Worm (Caenorhabditis elegans): ENCODE measurements around the gene dhs-17.

Gene dhs-17

ce11 chrV:6043275-6044271 lies 9.0 kb upstream of the dhs-17 start, which contains the start of gene cpi-2 (continued):
- TF ChIP-seq daf-16 (GFP tag; optimal IDR thresholded peaks at IDR 0.05) (peak in 1 of 2 experiments; percentile 76), daf-16 (tag; optimal IDR thresholded peaks at IDR 0.05) (peak; percentile 95), php-3 (GFP tag; IDR thresholded peaks at IDR 0.05) (peak; percentile 40; the same call in 1 of the 2 replicates), snpc-1.2 (GFP tag; IDR thresholded peaks at IDR 0.05) (no peak), nhr-102 (tag; optimal IDR thresholded peaks at IDR 0.05) (no peak), mxl-2 (GFP tag; conservative IDR thresholded peaks at IDR 0.05) (no peak), fos-1 (tag; optimal IDR thresholded peaks at IDR 0.05) (no peak), Y48G9A.11 (GFP tag; IDR thresholded peaks at IDR 0.05) (no peak), dpl-1 (GFP tag; optimal IDR thresholded peaks at IDR 0.05) (peak; percentile 80), hlh-11 (tag; optimal IDR thresholded peaks at IDR 0.05) (peak; percentile 72), nhr-76 (tag; optimal IDR thresholded peaks at IDR 0.05) (no peak), R02D3.7 (tag; optimal IDR thresholded peaks at IDR 0.05) (no peak), Y5F2A.4 (GFP tag; optimal IDR thresholded peaks at IDR 0.05) (no peak), lin-1 (GFP tag; IDR thresholded peaks at IDR 0.05) (no peak), F37D6.2 (tag; optimal IDR thresholded peaks at IDR 0.05) (no peak), rbr-2 (tag; optimal IDR thresholded peaks at IDR 0.05) (no peak), dve-1 (tag; optimal IDR thresholded peaks at IDR 0.05; ENCODE audit: insufficient read depth) (peak; percentile 77), lir-3 (tag; optimal IDR thresholded peaks at IDR 0.05) (no peak), ceh-62 (tag; optimal IDR thresholded peaks at IDR 0.05) (no peak), mxl-3 (GFP tag; optimal IDR thresholded peaks at IDR 0.05) (peak; percentile 23), nhr-28 (tag; optimal IDR thresholded peaks at IDR 0.05) (peak; percentile 39), ces-1 (GFP tag; optimal IDR thresholded peaks at IDR 0.05) (no peak), ZK337.2 (GFP tag; IDR thresholded peaks at IDR 0.05) (no peak), jun-1 (tag; optimal IDR thresholded peaks at IDR 0.05) (no peak)

- no peak for TF ChIP-seq ztf-7 (tag; optimal IDR thresholded peaks at IDR 0.05)
- TF ChIP-seq lin-15B (tag; optimal IDR thresholded peaks at IDR 0.05): no peak
- TF ChIP-seq mdt-29 (GFP tag; IDR thresholded peaks at IDR 0.05): no peak
- TF ChIP-seq daf-16 (GFP tag; optimal IDR thresholded peaks at IDR 0.05): no peak
- no peak for TF ChIP-seq daf-16 (tag; optimal IDR thresholded peaks at IDR 0.05)
- no peak for TF ChIP-seq egl-43 (GFP tag; IDR thresholded peaks at IDR 0.05)
- peak in 1 of 2 experiments; percentile 71 for TF ChIP-seq unc-62 (GFP tag; optimal IDR thresholded peaks at IDR 0.05 in 1 of 2)
- no peak for TF ChIP-seq unc-62 (tag; optimal IDR thresholded peaks at IDR 0.05)
Observed at ce11 chrV:6041375-6041774, 6.8 kb upstream of the dhs-17 start, which contains the start of gene R01B10.2. Gene R01B10.2, minus strand, starts transcription at chrV:6041475.

ce11 chrV:6038405-6039151 lies 4.0 kb upstream of the dhs-17 start, which contains the start of gene F29G9.1:
Gene F29G9.1, plus strand, starts transcription at chrV:6039101.
- peak; percentile 50; the same call in 1 of the 2 replicates for TF ChIP-seq set-16 (GFP tag; IDR thresholded peaks at IDR 0.05)

ce11 chrV:6036547-6036946 lies 1.9 kb upstream of the dhs-17 start:
- no peak for TF ChIP-seq ZK546.5 (tag; optimal IDR thresholded peaks at IDR 0.05)
- no peak for TF ChIP-seq saeg-2 (GFP tag; IDR thresholded peaks at IDR 0.05)
- TF ChIP-seq ctbp-1 (GFP tag; IDR thresholded peaks at IDR 0.05): no peak
- TF ChIP-seq lin-39 (tag; optimal IDR thresholded peaks at IDR 0.05): no peak
- TF ChIP-seq ceh-32 (tag; optimal IDR thresholded peaks at IDR 0.05; ENCODE audit: poor library complexity): no peak
- TF ChIP-seq dmd-9 (GFP tag; IDR thresholded peaks at IDR 0.05): no peak

Measured in whole organism, L4 larva.